Worm (Caenorhabditis elegans) whole organism, L3 larva: Measurements from ENCODE around the gene F23F1.6.

Source experiments
- aly-2 ChIP-seq: fragments of 150-350 bp; optimal IDR thresholded peaks from 2 replicates; lab custom pipeline; 2014; ENCODE audit warnings: missing biosample characterization, missing genetic modification characterization
- ceh-82 ChIP-seq: fragments of 150-350 bp; optimal IDR thresholded peaks from 2 replicates; lab custom pipeline; 2014; ENCODE audit warnings: missing biosample characterization, missing genetic modification characterization
- ceh-9 ChIP-seq: sonication (generic microtip); optimal IDR thresholded peaks from 2 replicates; lab custom pipeline; 2018; ENCODE audit warnings: missing biosample characterization, missing genetic modification characterization
- daf-12 ChIP-seq: fragments of 150-350 bp; optimal IDR thresholded peaks from 2 replicates; lab custom pipeline; 2014; ENCODE audit warnings: missing biosample characterization, missing genetic modification reagents, missing genetic modification characterization
- egl-27 ChIP-seq: sonication (generic microtip); optimal IDR thresholded peaks from 4 replicates; lab custom pipeline; 2017; ENCODE audit warnings: missing biosample characterization, missing genetic modification reagents, missing genetic modification characterization
- egl-5 ChIP-seq: fragments of 150-350 bp; optimal IDR thresholded peaks from 2 replicates; lab custom pipeline; 2017; ENCODE audit warnings: missing biosample characterization, missing genetic modification reagents, missing genetic modification characterization, inconsistent platforms
- elt-1 ChIP-seq: fragments of 150-350 bp; optimal IDR thresholded peaks from 2 replicates; lab custom pipeline; 2014; ENCODE audit warnings: missing biosample characterization, missing genetic modification characterization
- elt-2 ChIP-seq: sonication (generic microtip); optimal IDR thresholded peaks from 2 replicates; lab custom pipeline; 2016; ENCODE audit warnings: missing genetic modification reagents, mild to moderate bottlenecking, missing genetic modification characterization, missing compliant biosample characterization
- elt-3 ChIP-seq, 3 experiments: fragments of 150-350 bp in 1 of 3; sonication (generic microtip) in 2 of 3; optimal IDR thresholded peaks; 2 replicates in 2 of 3; 4 replicates in 1 of 3; lab custom pipeline; 2014 to 2017; ENCODE audit warnings: missing biosample characterization in 3 of 3, missing genetic modification characterization in 3 of 3
- eor-1 ChIP-seq, 2 experiments: fragments of 150-350 bp; optimal IDR thresholded peaks; 2 replicates each; lab custom pipeline; 2014 to 2018; ENCODE audit warnings: missing biosample characterization in 2 of 2, missing genetic modification characterization in 2 of 2
- fkh-2 ChIP-seq: fragments of 150-350 bp; optimal IDR thresholded peaks from 2 replicates; lab custom pipeline; 2014; ENCODE audit warnings: missing biosample characterization, missing genetic modification reagents, missing genetic modification characterization
- hmg-11 ChIP-seq: sonication (generic microtip); optimal IDR thresholded peaks from 2 replicates; lab custom pipeline; 2016; ENCODE audit warnings: missing genetic modification characterization, missing compliant biosample characterization
- jun-1 ChIP-seq: fragments of 150-350 bp; optimal IDR thresholded peaks from 2 replicates; lab custom pipeline; 2014; ENCODE audit warnings: missing biosample characterization, missing genetic modification reagents, missing genetic modification characterization
- lin-15B ChIP-seq: fragments of 150-350 bp; optimal IDR thresholded peaks from 2 replicates; lab custom pipeline; 2014; ENCODE audit warnings: missing biosample characterization, missing genetic modification characterization
- mdl-1 ChIP-seq: fragments of 150-350 bp; optimal IDR thresholded peaks from 2 replicates; lab custom pipeline; 2014; ENCODE audit warnings: missing biosample characterization, missing genetic modification characterization
- mml-1 ChIP-seq: fragments of 150-350 bp; sonication (generic microtip); optimal IDR thresholded peaks from 3 replicates; lab custom pipeline; 2014; ENCODE audit warnings: missing biosample characterization, missing genetic modification characterization
- nfya-1 ChIP-seq: sonication (generic microtip); optimal IDR thresholded peaks from 2 replicates; lab custom pipeline; 2017; ENCODE audit warnings: missing genetic modification characterization, mild to moderate bottlenecking, missing compliant biosample characterization, antibody characterized with exemption, moderate library complexity; ENCODE audit not compliant: insufficient read depth
- nhr-11 ChIP-seq: fragments of 150-350 bp; optimal IDR thresholded peaks from 2 replicates; lab custom pipeline; 2014; ENCODE audit warnings: missing biosample characterization, missing genetic modification characterization
- nhr-12 ChIP-seq: fragments of 150-350 bp; optimal IDR thresholded peaks from 2 replicates; lab custom pipeline; 2014; ENCODE audit warnings: missing biosample characterization, missing genetic modification characterization
- nhr-23 ChIP-seq: fragments of 150-350 bp; optimal IDR thresholded peaks from 2 replicates; lab custom pipeline; 2014; ENCODE audit warnings: missing biosample characterization, missing genetic modification reagents, missing genetic modification characterization
- nhr-237 ChIP-seq: fragments of 150-350 bp; optimal IDR thresholded peaks from 2 replicates; lab custom pipeline; 2014; ENCODE audit warnings: missing biosample characterization, missing genetic modification characterization
- nhr-25 ChIP-seq: sonication (generic microtip); optimal IDR thresholded peaks from 2 replicates; lab custom pipeline; 2017; ENCODE audit warnings: missing biosample characterization, missing genetic modification characterization
- nhr-28 ChIP-seq: fragments of 150-350 bp; optimal IDR thresholded peaks from 2 replicates; lab custom pipeline; 2014; ENCODE audit warnings: missing biosample characterization, missing genetic modification characterization
- nhr-43 ChIP-seq: sonication (generic microtip); optimal IDR thresholded peaks from 2 replicates; lab custom pipeline; 2016; ENCODE audit warnings: mild to moderate bottlenecking, missing genetic modification characterization, missing compliant biosample characterization; ENCODE audit not compliant: poor library complexity, severe bottlenecking
- pha-4 ChIP-seq: fragments of 150-350 bp; optimal IDR thresholded peaks from 2 replicates; lab custom pipeline; 2014; ENCODE audit warnings: missing biosample characterization, missing genetic modification reagents, missing genetic modification characterization
- pqm-1 ChIP-seq: fragments of 150-350 bp; optimal IDR thresholded peaks from 2 replicates; lab custom pipeline; 2017; ENCODE audit warnings: missing biosample characterization, missing genetic modification characterization, inconsistent platforms
- skn-1 ChIP-seq: fragments of 150-350 bp; optimal IDR thresholded peaks from 2 replicates; lab custom pipeline; 2014; ENCODE audit warnings: missing biosample characterization, missing genetic modification characterization
- snpc-4 ChIP-seq: fragments of 150-350 bp; optimal IDR thresholded peaks from 2 replicates; lab custom pipeline; 2014; ENCODE audit warnings: missing biosample characterization, missing genetic modification characterization
- tbx-2 ChIP-seq: sonication (generic microtip); optimal IDR thresholded peaks from 2 replicates; lab custom pipeline; 2016; ENCODE audit warnings: mild to moderate bottlenecking, missing genetic modification characterization, missing compliant biosample characterization
- unc-62 ChIP-seq: fragments of 150-350 bp; sonication (generic microtip); optimal IDR thresholded peaks from 4 replicates; lab custom pipeline; 2014; ENCODE audit warnings: missing biosample characterization, missing genetic modification reagents, missing genetic modification characterization
- ztf-11 ChIP-seq: fragments of 150-350 bp; optimal IDR thresholded peaks from 2 replicates; lab custom pipeline; 2014; ENCODE audit warnings: missing biosample characterization, missing genetic modification characterization
- ztf-4 ChIP-seq: fragments of 150-350 bp; optimal IDR thresholded peaks from 2 replicates; lab custom pipeline; 2014; ENCODE audit warnings: missing biosample characterization, missing genetic modification characterization

The F23F1.6 gene

DNA sequence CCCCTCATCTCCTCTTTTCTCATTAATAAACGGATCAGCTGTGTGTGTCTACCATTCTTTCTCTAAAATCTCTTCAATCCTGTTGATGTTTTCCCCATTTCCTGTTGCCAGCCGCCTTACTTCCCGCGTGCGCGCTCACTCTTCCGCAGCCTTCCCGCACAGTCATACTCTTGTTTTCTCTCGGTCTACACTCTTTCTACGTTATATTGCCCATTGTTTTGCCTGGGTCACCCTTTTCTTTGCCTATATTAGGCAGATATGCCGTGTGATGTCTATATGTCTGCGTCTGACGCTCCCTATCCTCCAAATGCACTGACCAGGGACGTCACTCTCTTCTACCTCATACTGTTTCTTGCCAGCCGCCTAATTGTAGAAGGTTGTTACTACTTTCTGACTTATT, 29.2 kb upstream of the F23F1.6 start (continued):
- TF ChIP-seq elt-3 (tag; optimal IDR thresholded peaks at IDR 0.05; lab: Kevin White, UChicago) (peak in 1 of 3 experiments; percentile 53), eor-1 (tag; optimal IDR thresholded peaks at IDR 0.05; lab: Kevin White, UChicago) (no peak), ztf-11 (tag; lab: Kevin White, UChicago) (no peak), nfya-1 (tag; lab: Kevin White, UChicago) (peak; percentile 10), unc-62 (GFP tag; lab: Kevin White, UChicago) (no peak), mml-1 (tag; lab: Kevin White, UChicago) (no peak), elt-2 (tag; lab: Kevin White, UChicago) (peak; percentile 3), pha-4 (peak; percentile 27), nhr-43 (tag; lab: Kevin White, UChicago) (peak; percentile 72), egl-5 (tag; lab: Kevin White, UChicago) (no peak), nhr-11 (tag; lab: Kevin White, UChicago) (no peak), egl-27 (no peak), aly-2 (no peak), ceh-9 (no peak), daf-12 (tag; lab: Kevin White, UChicago) (no peak), nhr-28 (tag; lab: Kevin White, UChicago) (no peak), skn-1 (tag; lab: Kevin White, UChicago) (no peak), pqm-1 (tag; lab: Kevin White, UChicago) (no peak), ztf-4 (no peak)

- TF ChIP-seq elt-2 (tag; lab: Kevin White, UChicago) (peak; percentile 45), hmg-11 (tag; lab: Kevin White, UChicago) (no peak)
- TF ChIP-seq, all 47 proteins: peak for 1
Measured at ce11 chrII:65484-65883, 28.4 kb upstream of the F23F1.6 start.

DNA sequence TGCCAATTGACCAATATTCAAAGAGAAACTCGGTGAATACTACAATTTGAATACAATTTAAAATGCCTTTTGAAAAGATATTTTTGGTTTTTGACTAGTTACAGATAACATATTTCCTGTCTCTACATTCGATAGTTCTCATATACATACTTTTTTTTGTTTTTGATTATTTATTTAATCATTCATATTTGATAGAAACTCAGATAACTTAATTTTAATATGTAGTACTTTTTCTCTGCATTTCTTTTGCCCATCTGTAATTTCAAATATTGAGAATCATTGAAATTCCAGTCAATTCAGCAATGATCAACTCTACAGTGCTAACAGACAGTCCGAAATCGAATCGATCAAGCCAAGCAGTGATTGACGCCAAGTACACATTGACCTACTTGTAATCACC, 23.9 kb upstream of the F23F1.6 start, which contains the start of gene C23H3.2:
Gene C23H3.2 (plus strand): TSS at position 301 of the 400 bp plus-strand sequence.
- TF ChIP-seq hmg-11 (tag; lab: Kevin White, UChicago) (no peak), egl-5 (tag; lab: Kevin White, UChicago) (no peak), ceh-82 (tag; lab: Kevin White, UChicago) (no peak), mdl-1 (no peak), tbx-2 (no peak), elt-2 (tag; lab: Kevin White, UChicago) (no peak), ztf-11 (tag; lab: Kevin White, UChicago) (no peak), ztf-4 (no peak), lin-15B (tag; lab: Kevin White, UChicago) (no peak), nhr-237 (no peak), nhr-12 (tag; lab: Kevin White, UChicago) (no peak), skn-1 (tag; lab: Kevin White, UChicago) (no peak), jun-1 (tag; lab: Kevin White, UChicago) (no peak), elt-1 (tag; lab: Kevin White, UChicago) (no peak)
- TF ChIP-seq, all 47 proteins: peak for 0

DNA sequence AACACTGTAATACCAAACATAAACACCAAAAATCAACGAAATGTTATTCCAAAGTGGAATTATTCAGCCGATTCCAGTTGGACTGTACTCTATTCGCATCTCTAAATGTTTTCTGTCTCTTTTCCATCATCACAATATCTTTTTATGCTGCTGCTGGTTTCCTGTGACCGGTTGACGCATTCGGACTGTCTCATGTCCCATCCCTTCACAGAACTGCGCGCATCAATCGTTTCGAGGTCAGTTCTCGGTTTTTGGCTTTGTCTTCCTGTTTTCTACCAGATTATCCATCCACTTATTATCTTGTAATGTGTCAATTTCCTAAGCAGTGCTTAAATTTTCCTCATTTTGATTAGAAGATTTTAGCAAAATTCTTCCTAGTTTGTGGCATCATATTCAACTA, 22.9 kb upstream of the F23F1.6 start:
- no peak for TF ChIP-seq hmg-11 (tag; lab: Kevin White, UChicago)
- TF ChIP-seq nhr-25 = peak; percentile 78
- peak; percentile 57 for TF ChIP-seq nhr-23 (tag; lab: Kevin White, UChicago)

DNA sequence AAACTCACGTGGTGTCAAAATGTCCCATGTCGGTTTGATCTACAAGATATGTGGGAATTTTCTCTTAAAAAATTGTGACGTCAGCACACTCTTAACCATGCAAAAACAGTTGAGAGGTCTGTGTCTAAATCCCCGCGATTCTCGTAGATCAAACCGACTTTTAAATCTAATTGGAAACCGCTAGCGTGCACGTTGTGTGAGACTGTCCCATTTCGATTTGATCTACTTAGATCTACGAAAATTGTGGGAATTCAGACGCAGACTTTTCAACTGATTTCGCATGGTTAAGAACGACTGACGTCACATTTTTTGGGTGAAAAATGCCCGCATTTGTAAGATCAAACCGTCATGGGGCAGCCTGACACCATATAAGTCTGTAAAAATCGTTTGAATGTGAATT, 20.8 kb upstream of the F23F1.6 start:
- no peak for TF ChIP-seq fkh-2 (tag; lab: Kevin White, UChicago)
- TF ChIP-seq nfya-1 (tag; lab: Kevin White, UChicago) = no peak

DNA sequence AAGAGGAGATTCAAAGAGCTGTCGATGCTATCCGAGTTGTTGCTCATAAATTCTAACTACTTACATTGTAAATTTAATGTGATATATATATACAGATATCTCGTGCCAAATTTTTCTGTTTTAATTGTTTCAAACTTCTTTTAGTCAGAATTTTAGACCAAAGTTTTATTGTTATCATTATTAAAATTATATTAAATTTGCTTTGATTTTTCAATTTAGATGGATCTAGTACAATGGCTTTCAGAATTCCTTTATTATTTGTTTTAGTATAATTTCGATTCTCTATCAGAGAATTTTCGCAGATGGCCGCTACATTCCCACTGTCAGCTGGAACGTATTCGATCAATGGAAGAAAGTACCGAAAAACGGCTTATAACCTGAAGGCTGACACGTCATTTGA, 20.3 kb upstream of the F23F1.6 start, which contains the start of gene ascc-1:
Gene ascc-1 (plus strand): TSS at position 301 of the 400 bp plus-strand sequence.
- TF ChIP-seq jun-1 (tag; lab: Kevin White, UChicago) = no peak
- no peak for TF ChIP-seq snpc-4 (tag; lab: Kevin White, UChicago)
- no peak for TF ChIP-seq nhr-12 (tag; lab: Kevin White, UChicago)
- no peak for TF ChIP-seq mdl-1
